Fruit fly (Drosophila melanogaster) whole organism, pupa: ENCODE results near the gene Atpalpha.

Source experiments
- CG14655 ChIP-seq: fragments of 200-800 bp; sonication (Bioruptor generic); optimal IDR thresholded peaks from 3 replicates; lab custom pipeline; 2017; ENCODE audit warnings: mild to moderate bottlenecking, missing biosample characterization, missing genetic modification reagents, missing genetic modification characterization
- CG32121 ChIP-seq: fragments of 200-800 bp; sonication (Bioruptor generic); IDR thresholded peaks from 2 replicates; pipeline ENCODE4 v1.3.6; 2022; ENCODE audit warnings: missing biosample characterization, missing genetic modification characterization
- CG4496 ChIP-seq: fragments of 200-800 bp; sonication (Bioruptor generic); IDR thresholded peaks from 3 replicates; pipeline ENCODE4 v1.3.6; 2022; ENCODE audit warnings: missing biosample characterization, missing genetic modification characterization
- CG9948 ChIP-seq: fragments of 200-800 bp; sonication (Bioruptor generic); optimal IDR thresholded peaks from 2 replicates; lab custom pipeline; 2018; ENCODE audit warnings: missing biosample characterization, mild to moderate bottlenecking, missing genetic modification characterization, moderate library complexity
- D1 ChIP-seq: fragments of 200-800 bp; sonication (Bioruptor generic); optimal IDR thresholded peaks from 2 replicates; lab custom pipeline; 2018; ENCODE audit warnings: missing biosample characterization, mild to moderate bottlenecking, missing genetic modification characterization, moderate library complexity
- EcR ChIP-seq: fragments of 200-800 bp; sonication (Bioruptor generic); optimal IDR thresholded peaks from 3 replicates; lab custom pipeline; 2019; ENCODE audit warnings: missing biosample characterization, missing genetic modification characterization, mild to moderate bottlenecking, moderate library complexity, missing genetic modification reagents
- Pif1A ChIP-seq: fragments of 200-800 bp; sonication (Bioruptor generic); optimal IDR thresholded peaks from 3 replicates; lab custom pipeline; 2016; ENCODE audit warnings: missing biosample characterization, missing genetic modification characterization
- gl ChIP-seq: fragments of 200-800 bp; sonication (Bioruptor generic); optimal IDR thresholded peaks from 2 replicates; lab custom pipeline; 2018; ENCODE audit warnings: missing biosample characterization, mild to moderate bottlenecking, missing genetic modification characterization

DNA sequence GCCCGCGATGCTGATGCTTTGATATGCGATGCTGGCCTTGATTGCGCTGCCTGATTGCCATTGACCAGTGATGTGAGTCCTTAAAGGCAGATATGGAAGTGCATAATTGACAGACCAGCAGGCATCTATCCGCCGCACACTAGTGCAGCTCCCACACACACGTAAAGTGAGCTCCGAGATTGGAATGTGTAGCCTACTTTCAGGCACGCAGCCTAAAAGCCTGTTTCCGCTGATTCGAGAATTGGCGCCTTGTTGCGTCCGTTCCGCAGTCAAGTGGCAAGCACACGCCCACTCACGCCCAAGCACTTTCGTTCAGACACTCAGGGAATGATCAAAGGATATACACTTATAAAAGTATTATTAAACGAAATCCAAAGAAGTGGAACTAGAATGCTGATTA is 35.6 kb downstream of the Atpalpha start:
- no peak for TF ChIP-seq D1 (tag; lab: Kevin White, UChicago)
- TF ChIP-seq CG4496 (GFP tag; lab: Robert Waterston, UW), result no peak; the same call in 2 of the 3 replicates
- no peak for TF ChIP-seq gl (tag; lab: Kevin White, UChicago)
- no peak for TF ChIP-seq CG9948 (tag; lab: Kevin White, UChicago)
- TF ChIP-seq CG14655, result no peak
- no peak for TF ChIP-seq CG32121 (GFP tag; lab: Robert Waterston, UW)
- TF ChIP-seq EcR, result no peak
- no peak for TF ChIP-seq Pif1A (GFP tag; lab: Kevin White, UChicago)
